Worm (Caenorhabditis elegans) whole organism, L2 larva: ENCODE results near the gene Y75B12B.1.

ENCODE experiments used
- mab-5 ChIP-seq: fragments of 150-350 bp; optimal IDR thresholded peaks from 2 replicates; lab custom pipeline; 2014; ENCODE audit warnings: missing biosample characterization, missing genetic modification characterization
- ztf-11 ChIP-seq: sonication (generic microtip); optimal IDR thresholded peaks from 2 replicates; lab custom pipeline; 2017; ENCODE audit warnings: missing biosample characterization, missing genetic modification characterization

DNA sequence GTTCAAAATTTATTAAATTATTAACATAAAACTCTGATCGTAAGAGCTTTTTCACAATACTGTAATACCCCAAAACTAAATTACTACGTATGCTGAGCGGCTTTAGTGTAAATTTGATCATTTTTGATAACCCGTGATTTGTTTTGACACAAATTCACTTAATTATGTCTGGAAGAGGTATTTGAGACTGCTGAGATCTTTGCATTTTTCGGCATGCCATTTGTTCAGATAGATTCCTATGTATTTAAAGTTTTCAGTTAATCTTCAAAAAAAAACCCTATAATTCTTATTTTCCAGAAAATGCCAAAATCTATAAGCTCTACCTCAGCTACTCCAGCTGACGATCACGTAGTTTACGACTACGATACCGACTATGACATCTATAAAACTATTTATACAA is 45.7 kb downstream of the Y75B12B.1 start, which contains the start of gene srw-15:
- TF ChIP-seq ztf-11, result no peak
- no peak for TF ChIP-seq mab-5 (tag; lab: Kevin White, UChicago)
